Fruit fly (Drosophila melanogaster) whole organism, embryonic: ENCODE results near the gene cni.

Source experiments
- ATbp ChIP-seq: fragments of 200-800 bp; sonication (Bioruptor generic); optimal IDR thresholded peaks from 2 replicates; lab custom pipeline; 2017; ENCODE audit warnings: missing biosample characterization, mild to moderate bottlenecking, missing genetic modification characterization, missing genetic modification reagents
- Atf-2 ChIP-seq: fragments of 200-800 bp; sonication (Bioruptor generic); optimal IDR thresholded peaks from 2 replicates; lab custom pipeline; 2016; ENCODE audit warnings: missing biosample characterization, missing genetic modification characterization
- B-H2 ChIP-seq: fragments of 200-800 bp; sonication (Bioruptor generic); optimal IDR thresholded peaks from 2 replicates; lab custom pipeline; 2018; ENCODE audit warnings: missing biosample characterization, mild to moderate bottlenecking, missing genetic modification characterization
- CG10209 ChIP-seq: fragments of 200-800 bp; sonication (Bioruptor generic); optimal IDR thresholded peaks from 3 replicates; lab custom pipeline; 2017; ENCODE audit warnings: missing biosample characterization, mild to moderate bottlenecking, missing genetic modification characterization, missing genetic modification reagents
- CG1024 ChIP-seq: fragments of 200-800 bp; sonication (Bioruptor generic); IDR thresholded peaks from 2 replicates; pipeline ENCODE4 v1.3.6; 2022; ENCODE audit warnings: missing biosample characterization, missing genetic modification characterization
- CG10366 ChIP-seq: fragments of 200-800 bp; sonication (Bioruptor generic); IDR thresholded peaks from 2 replicates; pipeline ENCODE4 v1.3.6; 2022; ENCODE audit warnings: missing biosample characterization, missing genetic modification characterization
- CG10462 ChIP-seq: fragments of 200-800 bp; sonication (Bioruptor generic); optimal IDR thresholded peaks from 2 replicates; lab custom pipeline; 2016; ENCODE audit warnings: missing biosample characterization, missing genetic modification characterization
- CG10979 ChIP-seq: fragments of 200-800 bp; sonication (Bioruptor generic); optimal IDR thresholded peaks from 2 replicates; lab custom pipeline; 2018; ENCODE audit warnings: missing biosample characterization, mild to moderate bottlenecking, missing genetic modification characterization, moderate library complexity
- CG15011 ChIP-seq: fragments of 200-800 bp; sonication (Bioruptor generic); optimal IDR thresholded peaks from 3 replicates; lab custom pipeline; 2018; ENCODE audit warnings: missing biosample characterization, mild to moderate bottlenecking, missing genetic modification characterization
- CG17802 ChIP-seq: fragments of 200-800 bp; sonication (Bioruptor generic); optimal IDR thresholded peaks from 2 replicates; lab custom pipeline; 2018; ENCODE audit warnings: missing biosample characterization, mild to moderate bottlenecking, missing genetic modification characterization, moderate library complexity
- CG17829 ChIP-seq: fragments of 200-800 bp; optimal IDR thresholded peaks from 2 replicates; lab custom pipeline; 2019; ENCODE audit warnings: missing biosample characterization, mild to moderate bottlenecking, missing genetic modification characterization, moderate library complexity
- CG1792 ChIP-seq: fragments of 200-800 bp; sonication (Bioruptor generic); optimal IDR thresholded peaks from 2 replicates; lab custom pipeline; 2016; ENCODE audit warnings: missing biosample characterization, missing genetic modification characterization
- CG18011 ChIP-seq: fragments of 200-800 bp; sonication (Bioruptor generic); optimal IDR thresholded peaks from 2 replicates; lab custom pipeline; 2017; ENCODE audit warnings: missing biosample characterization, missing genetic modification characterization, mild to moderate bottlenecking, moderate library complexity, missing genotype
- CG18599 ChIP-seq: fragments of 200-800 bp; sonication (Bioruptor generic); optimal IDR thresholded peaks from 3 replicates; lab custom pipeline; 2017; ENCODE audit warnings: missing biosample characterization, missing genetic modification characterization, mild to moderate bottlenecking, moderate library complexity, missing genetic modification reagents
- CG2712 ChIP-seq: fragments of 200-800 bp; optimal IDR thresholded peaks from 3 replicates; lab custom pipeline; 2019; ENCODE audit warnings: missing biosample characterization, mild to moderate bottlenecking, missing genetic modification characterization, moderate library complexity
- CG31388 ChIP-seq: fragments of 200-800 bp; sonication (Bioruptor generic); optimal IDR thresholded peaks from 2 replicates; lab custom pipeline; 2016; ENCODE audit warnings: missing biosample characterization, missing genetic modification characterization
- CG4328 ChIP-seq: fragments of 200-800 bp; sonication (Bioruptor generic); optimal IDR thresholded peaks from 3 replicates; lab custom pipeline; 2017; ENCODE audit warnings: missing biosample characterization, missing genetic modification reagents, missing genetic modification characterization
- CG8388 ChIP-seq: fragments of 200-800 bp; sonication (Bioruptor generic); optimal IDR thresholded peaks from 2 replicates; lab custom pipeline; 2019; ENCODE audit warnings: missing biosample characterization, mild to moderate bottlenecking, missing genetic modification characterization, moderate library complexity
- CG8924 ChIP-seq: fragments of 200-800 bp; optimal IDR thresholded peaks from 3 replicates; lab custom pipeline; 2019; ENCODE audit warnings: missing biosample characterization, mild to moderate bottlenecking, missing genetic modification characterization, moderate library complexity
- CG9609 ChIP-seq: fragments of 200-800 bp; sonication (Bioruptor generic); optimal IDR thresholded peaks from 3 replicates; lab custom pipeline; 2016; ENCODE audit warnings: missing biosample characterization, missing genetic modification characterization
- CG9876 ChIP-seq: fragments of 200-800 bp; sonication (Bioruptor generic); optimal IDR thresholded peaks from 2 replicates; lab custom pipeline; 2016; ENCODE audit warnings: missing biosample characterization, missing genetic modification characterization
- Dip3 ChIP-seq: fragments of 200-800 bp; sonication (Bioruptor generic); optimal IDR thresholded peaks from 3 replicates; lab custom pipeline; 2016; ENCODE audit warnings: missing biosample characterization, missing genetic modification characterization
- Doc3 ChIP-seq: fragments of 200-800 bp; sonication (Bioruptor generic); IDR thresholded peaks from 3 replicates; pipeline ENCODE4 v1.3.6; 2022; ENCODE audit warnings: missing biosample characterization, missing genetic modification characterization; ENCODE audit not compliant: partially characterized antibody
- Elba2 ChIP-seq: fragments of 200-800 bp; sonication (Bioruptor generic); optimal IDR thresholded peaks from 3 replicates; lab custom pipeline; 2016; ENCODE audit warnings: missing biosample characterization, missing genetic modification characterization
- Hsf ChIP-seq: fragments of 200-800 bp; sonication (Bioruptor generic); optimal IDR thresholded peaks from 3 replicates; lab custom pipeline; 2016; ENCODE audit warnings: missing biosample characterization, missing genetic modification characterization
- Mes4 ChIP-seq: fragments of 200-800 bp; sonication (Bioruptor generic); optimal IDR thresholded peaks from 2 replicates; lab custom pipeline; 2016; ENCODE audit warnings: missing biosample characterization, missing genetic modification characterization
- amos ChIP-seq: fragments of 200-800 bp; sonication (Bioruptor generic); IDR thresholded peaks from 2 replicates; pipeline ENCODE4 v1.3.6; 2022; ENCODE audit warnings: missing biosample characterization, missing genetic modification characterization; ENCODE audit not compliant: partially characterized antibody
- az2 ChIP-seq: fragments of 200-800 bp; sonication (Bioruptor generic); optimal IDR thresholded peaks from 3 replicates; lab custom pipeline; 2016; ENCODE audit warnings: missing biosample characterization, missing genetic modification characterization
- crp ChIP-seq, 2 experiments: fragments of 200-800 bp; sonication (Bioruptor generic); optimal IDR thresholded peaks; 2 replicates in 1 of 2; 3 replicates in 1 of 2; lab custom pipeline; 2017; ENCODE audit warnings: missing biosample characterization in 2 of 2, missing genetic modification characterization in 2 of 2, mild to moderate bottlenecking in 1 of 2, moderate library complexity in 1 of 2
- cwo ChIP-seq: fragments of 200-800 bp; sonication (Bioruptor generic); optimal IDR thresholded peaks from 3 replicates; lab custom pipeline; 2017; ENCODE audit warnings: missing biosample characterization, missing genetic modification characterization, mild to moderate bottlenecking, moderate library complexity, missing genetic modification reagents
- dan ChIP-seq: fragments of 200-800 bp; sonication (Bioruptor generic); IDR thresholded peaks from 2 replicates; pipeline ENCODE4 v1.3.6; 2022; ENCODE audit warnings: missing biosample characterization, missing genetic modification characterization
- dati ChIP-seq: fragments of 200-800 bp; sonication (Bioruptor generic); IDR thresholded peaks from 2 replicates; pipeline ENCODE4 v1.3.6; 2022; ENCODE audit warnings: missing biosample characterization, missing genetic modification characterization
- disco-r ChIP-seq: fragments of 200-800 bp; sonication (Bioruptor generic); optimal IDR thresholded peaks from 2 replicates; lab custom pipeline; 2016; ENCODE audit warnings: missing biosample characterization, missing genetic modification characterization
- dmrt11E ChIP-seq: fragments of 200-800 bp; sonication (Bioruptor generic); optimal IDR thresholded peaks from 3 replicates; lab custom pipeline; 2018; ENCODE audit warnings: missing biosample characterization, mild to moderate bottlenecking, missing genetic modification characterization, moderate library complexity
- gem ChIP-seq: fragments of 200-800 bp; sonication (Bioruptor generic); optimal IDR thresholded peaks from 2 replicates; lab custom pipeline; 2019; ENCODE audit warnings: missing biosample characterization, mild to moderate bottlenecking, missing genetic modification characterization, moderate library complexity
- gt ChIP-seq: fragments of 200-800 bp; sonication (Bioruptor generic); IDR thresholded peaks from 2 replicates; pipeline ENCODE4 v1.3.6; 2022; ENCODE audit warnings: missing biosample characterization, missing genetic modification characterization
- kay ChIP-seq: fragments of 200-800 bp; sonication (Bioruptor generic); optimal IDR thresholded peaks from 2 replicates; lab custom pipeline; 2016; ENCODE audit warnings: missing biosample characterization, missing genetic modification characterization
- maf-S ChIP-seq: fragments of 200-800 bp; sonication (Bioruptor generic); optimal IDR thresholded peaks from 2 replicates; lab custom pipeline; 2016; ENCODE audit warnings: missing biosample characterization, missing genetic modification characterization
- mld ChIP-seq: fragments of 200-800 bp; sonication (Bioruptor generic); IDR thresholded peaks from 3 replicates; pipeline ENCODE4 v1.3.6; 2022; ENCODE audit warnings: missing biosample characterization, missing genetic modification characterization; ENCODE audit not compliant: partially characterized antibody
- otp ChIP-seq: fragments of 200-800 bp; sonication (Bioruptor generic); IDR thresholded peaks from 3 replicates; pipeline ENCODE4, ENCODE4 v1.3.6; 2022; ENCODE audit warnings: missing biosample characterization, missing genetic modification characterization
- p53 ChIP-seq: fragments of 200-800 bp; sonication (Bioruptor generic); optimal IDR thresholded peaks from 2 replicates; lab custom pipeline; 2016; ENCODE audit warnings: missing biosample characterization, missing genetic modification characterization
- scrt ChIP-seq: fragments of 200-800 bp; sonication (Bioruptor generic); optimal IDR thresholded peaks from 2 replicates; lab custom pipeline; 2018; ENCODE audit warnings: missing biosample characterization, mild to moderate bottlenecking, missing genetic modification characterization, moderate library complexity
- slbo ChIP-seq: fragments of 200-800 bp; sonication (Bioruptor generic); IDR thresholded peaks from 2 replicates; pipeline ENCODE4 v1.3.6; 2022; ENCODE audit warnings: missing biosample characterization, missing genetic modification characterization
- slp2 ChIP-seq: fragments of 200-800 bp; sonication (Bioruptor generic); optimal IDR thresholded peaks from 2 replicates; lab custom pipeline; 2016; ENCODE audit warnings: missing biosample characterization, missing genetic modification characterization
- sob ChIP-seq: fragments of 200-800 bp; sonication (Bioruptor generic); IDR thresholded peaks from 2 replicates; pipeline ENCODE4 v1.3.6; 2022; ENCODE audit warnings: missing biosample characterization, missing genetic modification characterization
- vnd ChIP-seq: fragments of 200-800 bp; sonication (Bioruptor generic); IDR thresholded peaks from 3 replicates; pipeline ENCODE4 v1.3.6; 2022; ENCODE audit warnings: missing biosample characterization, missing genetic modification characterization; ENCODE audit not compliant: partially characterized antibody
- zen ChIP-seq: fragments of 200-800 bp; sonication (Bioruptor generic); optimal IDR thresholded peaks from 3 replicates; lab custom pipeline; 2018; ENCODE audit warnings: missing biosample characterization, mild to moderate bottlenecking, missing genetic modification characterization, moderate library complexity
- zfh1 ChIP-seq: fragments of 200-800 bp; sonication (Bioruptor generic); IDR thresholded peaks from 3 replicates; pipeline ENCODE4 v1.3.6; 2022; ENCODE audit warnings: missing biosample characterization, missing genetic modification characterization

cni gene

DNA sequence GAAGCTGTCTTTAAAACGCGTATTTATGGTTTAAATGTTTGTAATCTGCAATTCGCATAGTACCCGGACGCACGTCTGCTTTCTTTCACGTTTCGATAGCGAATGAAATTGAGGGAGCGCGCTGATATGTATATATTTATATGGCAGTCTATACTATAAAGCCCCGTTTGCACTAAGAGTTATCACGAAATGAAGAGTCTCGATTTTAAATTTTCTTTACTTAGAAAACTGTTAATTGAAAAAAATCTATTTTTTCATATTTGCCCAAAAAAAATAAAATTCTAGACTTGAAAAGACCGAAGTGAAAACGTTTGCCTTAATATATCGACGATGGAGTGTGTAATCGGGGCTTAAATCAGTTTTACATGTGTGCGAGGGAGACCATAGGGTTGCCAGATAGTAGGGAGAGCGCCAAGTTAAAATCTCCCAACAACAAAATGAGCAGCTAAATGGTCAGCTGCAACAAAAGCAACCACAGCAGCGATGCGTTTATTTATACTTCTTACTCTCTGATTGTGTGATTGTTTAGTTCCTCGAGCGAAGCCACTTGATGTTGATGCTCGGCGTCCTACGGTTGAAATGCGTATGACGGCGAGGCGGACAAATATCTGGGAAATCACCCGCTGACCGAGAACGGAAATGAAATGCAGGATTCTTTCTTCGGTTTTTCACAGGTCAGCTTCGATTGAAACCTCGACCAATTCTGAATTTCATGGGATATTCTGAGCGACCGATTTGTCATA lies 15.2 kb upstream of the cni start, which contains the start of gene cact (continued):
- TF ChIP-seq slbo, result peak; percentile 92
- TF ChIP-seq cwo (GFP tag; lab: Kevin White, UChicago), result peak; percentile 89
- peak; percentile 89 for TF ChIP-seq CG9876 (GFP tag; lab: Kevin White, UChicago)
- peak; percentile 100 for TF ChIP-seq CG17802 (tag; lab: Kevin White, UChicago)
- TF ChIP-seq CG10209 (GFP tag; lab: Kevin White, UChicago), result peak; percentile 91
- peak; percentile 71; the same call in 1 of the 2 replicates for TF ChIP-seq gt (GFP tag; lab: Robert Waterston, UW)
- no peak for TF ChIP-seq dan (GFP tag; lab: Robert Waterston, UW)
- TF ChIP-seq CG1792 (GFP tag; lab: Kevin White, UChicago), result peak; percentile 91
- TF ChIP-seq scrt (GFP tag; lab: Kevin White, UChicago), result peak; percentile 82
- TF ChIP-seq CG18011 (GFP tag; lab: Kevin White, UChicago), result peak; percentile 85
- peak; percentile 94 for TF ChIP-seq CG9609 (GFP tag; lab: Kevin White, UChicago)
- TF ChIP-seq dati (GFP tag; lab: Robert Waterston, UW), result no peak; the same call in 1 of the 2 replicates
- peak; percentile 95 for TF ChIP-seq CG2712
- peak; percentile 93 for TF ChIP-seq slp2 (GFP tag; lab: Kevin White, UChicago)
- peak; percentile 94 for TF ChIP-seq zen (tag; lab: Kevin White, UChicago)
- peak; percentile 94 for TF ChIP-seq Dip3 (GFP tag; lab: Kevin White, UChicago)
- TF ChIP-seq sob, result peak; percentile 93
- TF ChIP-seq kay (GFP tag; lab: Kevin White, UChicago), result peak; percentile 91
- peak; percentile 97 for TF ChIP-seq gem
- peak; percentile 95 for TF ChIP-seq Hsf
- no peak for TF ChIP-seq mld (GFP tag; lab: Robert Waterston, UW)
- peak; percentile 95 for TF ChIP-seq CG17829 (tag; lab: Kevin White, UChicago)
- TF ChIP-seq crp (GFP tag; optimal IDR thresholded peaks at IDR 0.05; lab: Kevin White, UChicago), result peak; percentile 18 to 72
- peak; percentile 89 for TF ChIP-seq Mes4 (GFP tag; lab: Kevin White, UChicago)
- peak; percentile 89 for TF ChIP-seq CG10979 (tag; lab: Kevin White, UChicago)
- TF ChIP-seq Elba2 (GFP tag; lab: Kevin White, UChicago), result peak; percentile 54
- TF ChIP-seq vnd, result peak; percentile 51; the same call in 2 of the 3 replicates
- peak; percentile 77 for TF ChIP-seq CG31388 (GFP tag; lab: Kevin White, UChicago)
- TF ChIP-seq p53 (GFP tag; lab: Kevin White, UChicago), result peak; percentile 83
- TF ChIP-seq Doc3, result no peak
- peak; percentile 70 for TF ChIP-seq ATbp
- peak; percentile 94 for TF ChIP-seq CG18599 (GFP tag; lab: Kevin White, UChicago)
- TF ChIP-seq disco-r, result peak; percentile 92
- peak; percentile 91 for TF ChIP-seq zfh1 (GFP tag; lab: Robert Waterston, UW)
- peak; percentile 85 for TF ChIP-seq CG15011
- TF ChIP-seq CG8388, result peak; percentile 93
- peak; percentile 86 for TF ChIP-seq CG4328 (GFP tag; lab: Kevin White, UChicago)
- TF ChIP-seq dmrt11E (tag; lab: Kevin White, UChicago), result peak; percentile 94
- TF ChIP-seq CG1024 (GFP tag; lab: Robert Waterston, UW), result peak; percentile 85
- peak; percentile 89 for TF ChIP-seq B-H2 (GFP tag; lab: Kevin White, UChicago)
- peak; percentile 85 for TF ChIP-seq CG10462 (GFP tag; lab: Kevin White, UChicago)
- TF ChIP-seq CG10366, result peak; percentile 89
- TF ChIP-seq Atf-2 (GFP tag; lab: Kevin White, UChicago), result peak; percentile 85
- TF ChIP-seq otp (GFP tag; lab: Robert Waterston, UW), result peak; percentile 89
- peak; percentile 95 for TF ChIP-seq CG8924 (tag; lab: Kevin White, UChicago)
- peak; percentile 90 for TF ChIP-seq maf-S
- peak; percentile 95 for TF ChIP-seq az2
- TF ChIP-seq amos (GFP tag; lab: Robert Waterston, UW), result 0 out of 2 replicates have a peak, but pooled peaks have one; percentile 30
